Worm (Caenorhabditis elegans) whole organism, L4/young adult: ENCODE measurements around the gene tag-314.

Source experiments
- W03F9.2 ChIP-seq: fragments of 150-350 bp; optimal IDR thresholded peaks from 2 replicates; lab custom pipeline; 2014; ENCODE audit warnings: missing biosample characterization, missing genetic modification characterization
- dao-5 ChIP-seq: sonication (generic microtip); optimal IDR thresholded peaks from 2 replicates; lab custom pipeline; 2016; ENCODE audit warnings: missing genotype, missing genetic modification characterization, moderate library complexity, missing compliant biosample characterization
- him-1 ChIP-seq: sonication (generic microtip); optimal IDR thresholded peaks from 2 replicates; lab custom pipeline; 2016; ENCODE audit warnings: missing genotype, missing genetic modification reagents, missing genetic modification characterization, missing compliant biosample characterization

Gene tag-314

DNA sequence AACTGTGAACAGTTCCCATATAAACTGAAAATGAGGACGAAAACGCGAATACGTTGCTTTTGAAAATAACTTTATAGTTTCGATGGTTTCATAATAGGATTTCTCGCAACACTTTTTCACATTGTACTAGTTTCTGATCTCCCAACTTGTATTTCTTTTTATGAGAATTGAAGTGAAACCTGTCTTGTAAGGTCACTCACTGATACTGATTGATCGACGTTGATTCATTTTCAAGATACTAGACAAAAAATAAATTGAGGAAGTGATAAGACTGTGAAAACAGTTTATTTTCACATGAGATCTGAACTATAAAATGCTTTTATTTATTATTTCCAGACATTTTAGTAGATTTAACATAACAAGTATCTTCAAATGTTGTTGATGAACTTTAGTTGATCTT lies 41.1 kb downstream of the tag-314 start:
- TF ChIP-seq W03F9.2 (tag; lab: Kevin White, UChicago) (no peak), him-1 (tag; lab: Kevin White, UChicago) (no peak), dao-5 (tag; lab: Kevin White, UChicago) (no peak)

DNA sequence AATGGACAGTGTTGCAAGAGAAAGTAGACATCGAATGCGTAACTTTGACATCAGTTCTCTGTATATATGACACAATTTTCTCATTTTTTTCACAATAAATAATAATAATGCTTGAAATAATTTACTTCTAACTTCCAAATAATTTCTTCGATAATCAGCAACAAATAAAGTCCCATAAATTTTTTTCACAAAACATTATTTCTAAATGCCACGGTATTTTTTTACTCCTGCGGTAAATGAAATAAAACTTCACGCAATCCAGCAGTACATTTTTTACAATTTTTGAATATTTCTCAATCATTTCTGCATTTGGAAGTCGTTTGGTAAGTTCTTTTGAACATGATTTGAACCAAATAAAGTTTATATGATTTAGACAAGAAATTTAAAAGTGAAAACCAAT lies 44.6 kb downstream of the tag-314 start, which contains the start of gene spe-10:
spe-10 (plus strand) TSS at position 301 of the 400 bp plus-strand sequence.
- TF ChIP-seq W03F9.2 (tag; lab: Kevin White, UChicago) (no peak), him-1 (tag; lab: Kevin White, UChicago) (no peak), dao-5 (tag; lab: Kevin White, UChicago) (no peak)

DNA sequence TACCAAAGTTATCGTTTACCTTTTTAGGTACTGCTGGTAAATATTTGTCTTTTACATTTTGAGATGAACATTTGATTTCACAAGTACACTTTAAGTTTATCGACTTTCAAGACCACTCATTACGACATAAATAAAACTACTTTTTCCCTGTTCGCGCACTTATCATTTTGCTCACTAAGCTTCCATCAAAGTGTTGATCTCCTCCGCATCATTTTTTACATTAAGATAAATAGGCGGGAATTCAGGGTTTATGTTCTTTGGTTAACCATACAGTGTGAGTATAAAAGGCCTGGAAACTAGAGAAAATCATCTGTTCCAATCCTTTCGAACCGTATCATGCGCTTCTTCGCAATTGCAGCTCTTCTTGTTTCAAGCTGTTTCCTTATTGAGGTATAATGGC lies 46.4 kb downstream of the tag-314 start, which contains the start of gene pqn-2:
pqn-2 (plus strand) TSS at position 301 of the 400 bp plus-strand sequence.
- TF ChIP-seq W03F9.2 (tag; lab: Kevin White, UChicago) (no peak), dao-5 (tag; lab: Kevin White, UChicago) (no peak), him-1 (tag; lab: Kevin White, UChicago) (no peak)

DNA sequence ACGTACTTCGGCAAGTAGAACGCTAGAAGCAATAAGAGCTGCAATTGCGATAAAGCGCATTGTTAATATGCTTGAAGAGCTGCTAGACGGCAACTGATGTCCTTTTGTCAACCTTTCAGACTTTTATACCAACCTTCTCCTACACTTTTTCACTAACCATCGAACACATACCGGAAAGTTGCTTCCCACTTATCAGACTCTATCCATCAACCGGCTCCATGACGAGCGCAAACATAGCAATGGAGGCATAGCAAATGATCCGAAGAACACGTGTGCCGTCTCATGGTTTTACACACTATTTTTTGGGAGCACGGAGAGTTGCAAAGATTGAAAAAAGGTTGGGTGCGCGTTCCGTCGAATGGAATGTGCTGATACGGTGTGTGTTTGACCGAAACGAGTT lies 46.8 kb downstream of the tag-314 start, which contains the start of gene abu-1:
abu-1 (minus strand) TSS at position 101 of the 400 bp plus-strand sequence.
- TF ChIP-seq him-1 (tag; lab: Kevin White, UChicago) (no peak), dao-5 (tag; lab: Kevin White, UChicago) (no peak), W03F9.2 (tag; lab: Kevin White, UChicago) (no peak)

DNA sequence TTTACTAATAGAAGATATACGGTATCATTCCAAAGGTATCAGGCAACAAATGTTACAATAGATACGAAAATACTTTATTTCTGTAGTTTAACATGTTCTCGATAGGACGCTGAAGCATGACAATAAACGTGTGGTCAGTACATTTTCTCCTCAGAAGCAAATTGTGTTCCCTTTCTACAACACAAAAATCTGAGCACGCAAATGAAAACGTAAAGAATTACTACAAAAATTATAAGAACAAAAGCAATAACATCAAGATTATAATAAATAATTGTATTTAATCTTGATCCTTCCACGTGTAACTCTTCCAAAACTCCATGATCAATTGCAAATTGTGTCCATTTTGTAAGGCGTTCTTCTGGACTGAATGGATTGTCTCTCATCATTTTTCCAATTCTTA lies 48.7 kb downstream of the tag-314 start:
- TF ChIP-seq W03F9.2 (tag; lab: Kevin White, UChicago) (no peak), dao-5 (tag; lab: Kevin White, UChicago) (no peak), him-1 (tag; lab: Kevin White, UChicago) (no peak)

DNA sequence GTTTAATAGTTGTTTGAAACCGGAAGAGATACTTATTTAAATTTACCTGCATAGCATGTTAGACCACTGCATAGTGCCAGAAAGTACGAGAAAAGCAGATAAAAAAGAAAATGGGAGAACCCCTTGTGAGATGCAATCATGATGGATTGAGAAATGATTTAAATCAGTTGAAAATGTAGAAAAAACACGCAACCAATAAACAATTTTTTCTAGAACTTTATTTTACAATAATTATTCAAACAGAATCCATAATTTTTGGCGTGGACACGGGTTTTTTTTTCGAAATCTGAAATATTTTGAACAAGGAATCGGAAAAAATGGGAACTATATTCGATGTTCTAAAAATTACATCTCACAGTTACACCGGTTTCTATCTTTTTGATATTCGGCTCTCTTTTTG lies 49.2 kb downstream of the tag-314 start, which contains the start of gene AC3.12:
AC3.12 (minus strand) TSS at position 101 of the 400 bp plus-strand sequence.
- TF ChIP-seq W03F9.2 (tag; lab: Kevin White, UChicago) (no peak), him-1 (tag; lab: Kevin White, UChicago) (no peak), dao-5 (tag; lab: Kevin White, UChicago) (no peak)
